Worm (Caenorhabditis elegans) whole organism, young adult: ENCODE data around the gene hoe-1.

Experiments used
- B0019.2 ChIP-seq: fragments of 200-800 bp; sonication (Bioruptor generic); conservative IDR thresholded peaks from 2 replicates; pipeline ENCODE4 v1.3.6; 2022; ENCODE audit warnings: missing genetic modification reagents, missing genetic modification characterization, missing compliant biosample characterization
- B0336.3 ChIP-seq: fragments of 200-800 bp; sonication (Bioruptor generic); IDR thresholded peaks from 2 replicates; pipeline ENCODE4 v1.3.6; 2022; ENCODE audit warnings: missing genetic modification characterization, missing compliant biosample characterization
- C17E4.6 ChIP-seq: fragments of 200-800 bp; sonication (Bioruptor generic); IDR thresholded peaks from 2 replicates; pipeline ENCODE4 v1.3.6; 2022; ENCODE audit warnings: missing genetic modification reagents, missing genetic modification characterization, missing compliant biosample characterization
- D2030.7 ChIP-seq: fragments of 200-800 bp; sonication (Bioruptor generic); IDR thresholded peaks from 2 replicates; pipeline ENCODE4 v1.3.6; 2022; ENCODE audit warnings: missing genetic modification reagents, missing genetic modification characterization, missing compliant biosample characterization
- F22D6.2 ChIP-seq: sonication (generic microtip); optimal IDR thresholded peaks from 2 replicates; lab custom pipeline; 2016; ENCODE audit warnings: mild to moderate bottlenecking, missing genetic modification characterization, missing compliant biosample characterization
- F33H1.4 ChIP-seq: fragments of 200-800 bp; sonication (Bioruptor generic); IDR thresholded peaks from 2 replicates; pipeline ENCODE4 v1.3.6; 2022; ENCODE audit warnings: missing genetic modification reagents, missing genetic modification characterization, missing compliant biosample characterization
- F52B5.7 ChIP-seq: sonication (generic microtip); optimal IDR thresholded peaks from 2 replicates; lab custom pipeline; 2016; ENCODE audit warnings: mild to moderate bottlenecking, missing genetic modification characterization, missing compliant biosample characterization
- F57C9.4 ChIP-seq: sonication (generic microtip); optimal IDR thresholded peaks from 2 replicates; lab custom pipeline; 2017; ENCODE audit warnings: mild to moderate bottlenecking, missing genetic modification characterization, missing compliant biosample characterization
- K12H6.12 ChIP-seq: fragments of 200-800 bp; sonication (Bioruptor generic); optimal IDR thresholded peaks from 2 replicates; lab custom pipeline; 2018; ENCODE audit warnings: mild to moderate bottlenecking, missing genetic modification characterization, missing compliant biosample characterization
- Y53F4B.3 ChIP-seq: fragments of 200-800 bp; sonication (Bioruptor generic); IDR thresholded peaks from 2 replicates; pipeline ENCODE4 v1.3.6; 2022; ENCODE audit warnings: missing genetic modification reagents, missing genetic modification characterization, missing compliant biosample characterization
- Y67H2A.10 ChIP-seq: fragments of 200-800 bp; sonication (Bioruptor generic); conservative IDR thresholded peaks from 2 replicates; pipeline ENCODE4 v1.3.6; 2022; ENCODE audit warnings: missing genetic modification reagents, missing genetic modification characterization, missing compliant biosample characterization
- Y79H2A.3 ChIP-seq: fragments of 200-800 bp; sonication (Bioruptor generic); conservative IDR thresholded peaks from 2 replicates; pipeline ENCODE4 v1.3.6; 2022; ENCODE audit warnings: missing genetic modification reagents, missing genetic modification characterization, missing compliant biosample characterization
- akir-1 ChIP-seq: fragments of 200-800 bp; sonication (Bioruptor generic); optimal IDR thresholded peaks from 2 replicates; lab custom pipeline; 2018; ENCODE audit warnings: mild to moderate bottlenecking, missing genetic modification characterization, moderate library complexity, missing compliant biosample characterization
- athp-1 ChIP-seq: sonication (generic microtip); optimal IDR thresholded peaks from 2 replicates; lab custom pipeline; 2017; ENCODE audit warnings: mild to moderate bottlenecking, missing genetic modification characterization, missing compliant biosample characterization
- ceh-40 ChIP-seq: fragments of 200-800 bp; sonication (Bioruptor generic); IDR thresholded peaks from 2 replicates; pipeline ENCODE4 v1.3.6; 2022; ENCODE audit warnings: missing genetic modification characterization, missing compliant biosample characterization
- ceh-58 ChIP-seq: fragments of 200-800 bp; sonication (Bioruptor generic); IDR thresholded peaks from 2 replicates; pipeline ENCODE4 v1.3.6; 2022; ENCODE audit warnings: missing genetic modification characterization, missing compliant biosample characterization
- ceh-91 ChIP-seq: fragments of 200-800 bp; sonication (Bioruptor generic); IDR thresholded peaks from 2 replicates; pipeline ENCODE4 v1.3.6; 2022; ENCODE audit warnings: missing genetic modification reagents, missing genetic modification characterization, missing compliant biosample characterization
- chd-7 ChIP-seq: sonication (generic microtip); optimal IDR thresholded peaks from 2 replicates; lab custom pipeline; 2016; ENCODE audit warnings: mild to moderate bottlenecking, missing genetic modification characterization, moderate library complexity, missing compliant biosample characterization
- die-1 ChIP-seq: sonication (generic microtip); optimal IDR thresholded peaks from 2 replicates; lab custom pipeline; 2016; ENCODE audit warnings: missing genotype, mild to moderate bottlenecking, missing genetic modification characterization, missing compliant biosample characterization
- dox-1 ChIP-seq: fragments of 200-800 bp; sonication (Bioruptor generic); IDR thresholded peaks from 2 replicates; pipeline ENCODE4 v1.3.6; 2022; ENCODE audit warnings: missing genetic modification reagents, missing genetic modification characterization, missing compliant biosample characterization
- dpff-1 ChIP-seq: sonication (generic microtip); optimal IDR thresholded peaks from 2 replicates; lab custom pipeline; 2017; ENCODE audit warnings: mild to moderate bottlenecking, missing genetic modification characterization, missing compliant biosample characterization
- efl-1 ChIP-seq: fragments of 150-350 bp; optimal IDR thresholded peaks from 2 replicates; lab custom pipeline; 2014; ENCODE audit warnings: missing biosample characterization, missing genetic modification reagents, missing genetic modification characterization
- egl-18 ChIP-seq: fragments of 200-800 bp; sonication (Bioruptor generic); IDR thresholded peaks from 2 replicates; pipeline ENCODE4 v1.3.6; 2022; ENCODE audit warnings: missing genetic modification reagents, missing genetic modification characterization, missing compliant biosample characterization
- egl-44 ChIP-seq: fragments of 200-800 bp; sonication (Bioruptor generic); IDR thresholded peaks from 2 replicates; pipeline ENCODE4 v1.3.6; 2022; ENCODE audit warnings: missing genetic modification reagents, missing genetic modification characterization, missing compliant biosample characterization
- ekl-4 ChIP-seq: fragments of 200-800 bp; sonication (Bioruptor generic); IDR thresholded peaks from 2 replicates; pipeline ENCODE4 v1.3.6; 2022; ENCODE audit warnings: missing genetic modification reagents, missing genetic modification characterization, missing compliant biosample characterization
- fkh-3 ChIP-seq: sonication (generic microtip); optimal IDR thresholded peaks from 2 replicates; lab custom pipeline; 2016; ENCODE audit warnings: mild to moderate bottlenecking, missing genetic modification characterization, missing compliant biosample characterization
- him-1 ChIP-seq: sonication (generic microtip); optimal IDR thresholded peaks from 2 replicates; lab custom pipeline; 2016; ENCODE audit warnings: missing genotype, missing genetic modification reagents, missing genetic modification characterization, missing compliant biosample characterization
- hlh-12 ChIP-seq: sonication (generic microtip); optimal IDR thresholded peaks from 2 replicates; lab custom pipeline; 2016; ENCODE audit warnings: missing genetic modification characterization, missing compliant biosample characterization
- hlh-26 ChIP-seq: fragments of 200-800 bp; sonication (Bioruptor generic); conservative IDR thresholded peaks from 2 replicates; pipeline ENCODE4 v1.3.6; 2022; ENCODE audit warnings: missing genetic modification reagents, missing genetic modification characterization, missing compliant biosample characterization
- hsf-1 ChIP-seq: fragments of 200-800 bp; sonication (Bioruptor generic); IDR thresholded peaks from 2 replicates; pipeline ENCODE4 v1.3.6; 2022; ENCODE audit warnings: missing genetic modification reagents, missing genetic modification characterization, missing compliant biosample characterization
- lag-1 ChIP-seq: fragments of 200-800 bp; sonication (Bioruptor generic); IDR thresholded peaks from 2 replicates; pipeline ENCODE4 v1.3.6; 2022; ENCODE audit warnings: missing genetic modification reagents, missing genetic modification characterization, missing compliant biosample characterization
- let-607 ChIP-seq, 2 experiments: fragments of 200-800 bp in 1 of 2; sonication (Bioruptor generic) in 1 of 2; sonication (generic microtip) in 1 of 2; optimal IDR thresholded peaks; 2 replicates each; lab custom pipeline; 2016 to 2018; ENCODE audit warnings: mild to moderate bottlenecking in 2 of 2, missing compliant biosample characterization in 2 of 2, missing genetic modification characterization in 2 of 2, moderate library complexity in 2 of 2, missing genotype in 1 of 2
- lin-40 ChIP-seq: sonication (generic microtip); optimal IDR thresholded peaks from 2 replicates; lab custom pipeline; 2016; ENCODE audit warnings: missing genetic modification characterization, mild to moderate bottlenecking, missing compliant biosample characterization, missing genotype, missing genetic modification reagents
- lsl-1 ChIP-seq: fragments of 200-800 bp; sonication (Bioruptor generic); optimal IDR thresholded peaks from 2 replicates; lab custom pipeline; 2018; ENCODE audit warnings: mild to moderate bottlenecking, missing genetic modification characterization, moderate library complexity, missing compliant biosample characterization
- madf-3 ChIP-seq: fragments of 200-800 bp; sonication (Bioruptor generic); IDR thresholded peaks from 2 replicates; pipeline ENCODE4 v1.3.6; 2022; ENCODE audit warnings: missing genetic modification reagents, missing genetic modification characterization, missing compliant biosample characterization
- madf-6 ChIP-seq: fragments of 200-800 bp; sonication (Bioruptor generic); IDR thresholded peaks from 2 replicates; pipeline ENCODE4 v1.3.6; 2022; ENCODE audit warnings: missing genetic modification reagents, missing genetic modification characterization, missing compliant biosample characterization
- mes-4 ChIP-seq: sonication (generic microtip); optimal IDR thresholded peaks from 2 replicates; lab custom pipeline; 2016; ENCODE audit warnings: missing genotype, missing genetic modification characterization, missing compliant biosample characterization
- mxl-1 ChIP-seq: sonication (generic microtip); optimal IDR thresholded peaks from 2 replicates; lab custom pipeline; 2016; ENCODE audit warnings: missing genetic modification characterization, missing compliant biosample characterization
- nfyb-1 ChIP-seq: fragments of 200-800 bp; sonication (Bioruptor generic); IDR thresholded peaks from 2 replicates; pipeline ENCODE4 v1.3.6; 2022; ENCODE audit warnings: missing genetic modification reagents, missing genetic modification characterization, missing compliant biosample characterization
- nhr-120 ChIP-seq: fragments of 200-800 bp; sonication (Bioruptor generic); IDR thresholded peaks from 2 replicates; pipeline ENCODE4 v1.3.6; 2022; ENCODE audit warnings: missing genetic modification characterization, missing compliant biosample characterization
- pbrm-1 ChIP-seq: fragments of 200-800 bp; sonication (Bioruptor generic); IDR thresholded peaks from 2 replicates; pipeline ENCODE4 v1.3.6; 2022; ENCODE audit warnings: missing genetic modification reagents, missing genetic modification characterization, missing compliant biosample characterization
- pha-4 ChIP-seq: fragments of 150-350 bp; sonication (generic microtip); optimal IDR thresholded peaks from 2 replicates; lab custom pipeline; 2014; ENCODE audit warnings: missing biosample characterization, missing genetic modification reagents, missing genetic modification characterization
- rcor-1 ChIP-seq: fragments of 200-800 bp; sonication (Bioruptor generic); IDR thresholded peaks from 2 replicates; pipeline ENCODE4 v1.3.6; 2022; ENCODE audit warnings: missing genetic modification reagents, missing genetic modification characterization, missing compliant biosample characterization
- sdz-38 ChIP-seq: sonication (generic microtip); optimal IDR thresholded peaks from 2 replicates; lab custom pipeline; 2016; ENCODE audit warnings: missing genotype, missing genetic modification characterization, missing compliant biosample characterization
- tbx-9 ChIP-seq: sonication (generic microtip); optimal IDR thresholded peaks from 2 replicates; lab custom pipeline; 2016; ENCODE audit warnings: borderline replicate concordance, missing genetic modification characterization, inconsistent platforms, missing compliant biosample characterization
- tlf-1 ChIP-seq: fragments of 200-800 bp; sonication (Bioruptor generic); optimal IDR thresholded peaks from 2 replicates; lab custom pipeline; 2018; ENCODE audit warnings: mild to moderate bottlenecking, missing genetic modification characterization, missing compliant biosample characterization
- zfh-2 ChIP-seq: fragments of 200-800 bp; sonication (Bioruptor generic); conservative IDR thresholded peaks from 2 replicates; pipeline ENCODE4 v1.3.6; 2022; ENCODE audit warnings: missing genetic modification reagents, missing genetic modification characterization, missing compliant biosample characterization
- ztf-18 ChIP-seq: sonication (generic microtip); optimal IDR thresholded peaks from 2 replicates; lab custom pipeline; 2016; ENCODE audit warnings: missing genotype, mild to moderate bottlenecking, missing genetic modification characterization, missing compliant biosample characterization
- ztf-22 ChIP-seq: fragments of 200-800 bp; sonication (Bioruptor generic); optimal IDR thresholded peaks from 2 replicates; lab custom pipeline; 2018; ENCODE audit warnings: mild to moderate bottlenecking, missing genetic modification characterization, moderate library complexity, missing compliant biosample characterization
- ztf-3 ChIP-seq: fragments of 200-800 bp; sonication (Bioruptor generic); optimal IDR thresholded peaks from 2 replicates; lab custom pipeline; 2018; ENCODE audit warnings: mild to moderate bottlenecking, missing genetic modification characterization, missing compliant biosample characterization

Gene hoe-1

ce11 chrIV:4745422-4745821 is 1.4 kb upstream of the hoe-1 start, which contains the start of gene timm-17B.1:
TSS of gene timm-17B.1 (minus strand) at chrIV:4745492.
- TF ChIP-seq madf-3: no peak
- peak; percentile 62 for TF ChIP-seq F33H1.4 (GFP tag; lab: Robert Waterston, UW)
- TF ChIP-seq pbrm-1 (GFP tag; lab: Robert Waterston, UW): peak; percentile 58; the same call in 1 of the 2 replicates
- TF ChIP-seq Y67H2A.10 (GFP tag; lab: Robert Waterston, UW): no peak
- TF ChIP-seq ceh-91 (GFP tag; lab: Robert Waterston, UW): no peak
- TF ChIP-seq F57C9.4: no peak
- TF ChIP-seq let-607 (tag; optimal IDR thresholded peaks at IDR 0.05; lab: Kevin White, UChicago): peak in 1 of 2 experiments; percentile 14
- no peak for TF ChIP-seq Y79H2A.3
- no peak for TF ChIP-seq athp-1 (tag; lab: Kevin White, UChicago)
- TF ChIP-seq zfh-2 (GFP tag; lab: Robert Waterston, UW): no peak
- TF ChIP-seq efl-1: no peak
- 0 out of 2 replicates have a peak, but pooled peaks have one; percentile 50 for TF ChIP-seq B0336.3 (GFP tag; lab: Robert Waterston, UW)
- no peak for TF ChIP-seq ztf-22 (GFP tag; lab: Kevin White, UChicago)
- TF ChIP-seq hsf-1: no peak
- TF ChIP-seq ceh-58 (GFP tag; lab: Robert Waterston, UW): no peak
- TF ChIP-seq egl-18 (GFP tag; lab: Robert Waterston, UW): no peak
- no peak for TF ChIP-seq die-1 (tag; lab: Kevin White, UChicago)
- TF ChIP-seq hlh-12 (tag; lab: Kevin White, UChicago): no peak
- no peak for TF ChIP-seq mes-4 (tag; lab: Kevin White, UChicago)
- no peak for TF ChIP-seq ztf-3 (GFP tag; lab: Kevin White, UChicago)
- TF ChIP-seq egl-44 (GFP tag; lab: Robert Waterston, UW): no peak
- TF ChIP-seq hlh-26 (GFP tag; lab: Robert Waterston, UW): no peak
- TF ChIP-seq B0019.2 (GFP tag; lab: Robert Waterston, UW): no peak
- TF ChIP-seq dox-1: peak; percentile 68
- no peak for TF ChIP-seq dpff-1
- 0 out of 2 replicates have a peak, but pooled peaks have one; percentile 58 for TF ChIP-seq ekl-4 (GFP tag; lab: Robert Waterston, UW)
- no peak for TF ChIP-seq K12H6.12
- TF ChIP-seq F52B5.7 (tag; lab: Kevin White, UChicago): no peak
- peak; percentile 30; the same call in 1 of the 2 replicates for TF ChIP-seq madf-6
- TF ChIP-seq F22D6.2 (tag; lab: Kevin White, UChicago): no peak
- peak; percentile 63; the same call in 1 of the 2 replicates for TF ChIP-seq rcor-1 (GFP tag; lab: Robert Waterston, UW)
- TF ChIP-seq ztf-18 (tag; lab: Kevin White, UChicago): peak; percentile 97
- TF ChIP-seq lag-1 (GFP tag; lab: Robert Waterston, UW): no peak
- TF ChIP-seq lin-40 (tag; lab: Kevin White, UChicago): peak; percentile 67
- peak; percentile 54 for TF ChIP-seq lsl-1 (GFP tag; lab: Kevin White, UChicago)
- 0 out of 2 replicates have a peak, but pooled peaks have one; percentile 68 for TF ChIP-seq nfyb-1
- TF ChIP-seq him-1: peak; percentile 51
- no peak for TF ChIP-seq D2030.7 (GFP tag; lab: Robert Waterston, UW)
- no peak for TF ChIP-seq akir-1 (GFP tag; lab: Kevin White, UChicago)
- no peak for TF ChIP-seq nhr-120 (GFP tag; lab: Robert Waterston, UW)
- no peak for TF ChIP-seq chd-7 (tag; lab: Kevin White, UChicago)
- TF ChIP-seq Y53F4B.3 (GFP tag; lab: Robert Waterston, UW): no peak
- no peak for TF ChIP-seq fkh-3 (tag; lab: Kevin White, UChicago)
- no peak for TF ChIP-seq mxl-1 (tag; lab: Kevin White, UChicago)
- no peak for TF ChIP-seq tlf-1 (GFP tag; lab: Kevin White, UChicago)
- no peak for TF ChIP-seq ceh-40 (GFP tag; lab: Robert Waterston, UW)
- no peak for TF ChIP-seq C17E4.6 (GFP tag; lab: Robert Waterston, UW)
- TF ChIP-seq tbx-9 (tag; lab: Kevin White, UChicago): no peak
- no peak for TF ChIP-seq sdz-38
- no peak for TF ChIP-seq pha-4 (tag; lab: Kevin White, UChicago)
